Fruit fly (Drosophila melanogaster) whole organism, embryonic: ENCODE results near the gene ph-d.

Source experiments
- Aef1 ChIP-seq: fragments of 200-800 bp; sonication (Bioruptor generic); IDR thresholded peaks from 3 replicates; pipeline ENCODE4 v1.3.6; 2022; ENCODE audit warnings: missing biosample characterization, missing genetic modification characterization
- Bgb ChIP-seq: fragments of 200-800 bp; sonication (Bioruptor generic); IDR thresholded peaks from 2 replicates; pipeline ENCODE4 v1.3.6; 2022; ENCODE audit warnings: missing biosample characterization, missing genetic modification characterization; ENCODE audit not compliant: partially characterized antibody
- CG1024 ChIP-seq: fragments of 200-800 bp; sonication (Bioruptor generic); IDR thresholded peaks from 2 replicates; pipeline ENCODE4 v1.3.6; 2022; ENCODE audit warnings: missing biosample characterization, missing genetic modification characterization
- CG10462 ChIP-seq: fragments of 200-800 bp; sonication (Bioruptor generic); optimal IDR thresholded peaks from 2 replicates; lab custom pipeline; 2016; ENCODE audit warnings: missing biosample characterization, missing genetic modification characterization
- CG12219 ChIP-seq: fragments of 200-800 bp; sonication (Bioruptor generic); optimal IDR thresholded peaks from 3 replicates; lab custom pipeline; 2018; ENCODE audit warnings: missing biosample characterization, mild to moderate bottlenecking, missing genetic modification characterization
- CG13775 ChIP-seq: fragments of 200-800 bp; sonication (Bioruptor generic); optimal IDR thresholded peaks from 3 replicates; lab custom pipeline; 2017; ENCODE audit warnings: missing biosample characterization, mild to moderate bottlenecking, missing genetic modification characterization
- CG14014 ChIP-seq: fragments of 200-800 bp; sonication (Bioruptor generic); IDR thresholded peaks from 2 replicates; pipeline ENCODE4 v1.3.6; 2022; ENCODE audit warnings: missing biosample characterization, missing genetic modification characterization
- CG15601 ChIP-seq: fragments of 200-800 bp; sonication (Bioruptor generic); optimal IDR thresholded peaks from 3 replicates; lab custom pipeline; 2019; ENCODE audit warnings: missing biosample characterization, mild to moderate bottlenecking, missing genetic modification characterization, moderate library complexity
- CG17186 ChIP-seq: fragments of 200-800 bp; sonication (Bioruptor generic); optimal IDR thresholded peaks from 3 replicates; lab custom pipeline; 2017; ENCODE audit warnings: missing biosample characterization, missing genetic modification reagents, missing genetic modification characterization
- CG17385 ChIP-seq: fragments of 200-800 bp; sonication (Bioruptor generic); optimal IDR thresholded peaks from 3 replicates; lab custom pipeline; 2018; ENCODE audit warnings: missing biosample characterization, mild to moderate bottlenecking, missing genetic modification characterization
- CG17568 ChIP-seq: fragments of 200-800 bp; sonication (Bioruptor generic); optimal IDR thresholded peaks from 2 replicates; lab custom pipeline; 2018; ENCODE audit warnings: missing biosample characterization, mild to moderate bottlenecking, missing genetic modification characterization, moderate library complexity
- CG18476 ChIP-seq: fragments of 200-800 bp; sonication (Bioruptor generic); optimal IDR thresholded peaks from 2 replicates; lab custom pipeline; 2016; ENCODE audit warnings: missing biosample characterization, mild to moderate bottlenecking, missing genetic modification characterization
- CG31365 ChIP-seq: fragments of 200-800 bp; sonication (Bioruptor generic); optimal IDR thresholded peaks from 2 replicates; lab custom pipeline; 2018; ENCODE audit warnings: missing biosample characterization, mild to moderate bottlenecking, missing genetic modification characterization
- CG31388 ChIP-seq: fragments of 200-800 bp; sonication (Bioruptor generic); optimal IDR thresholded peaks from 2 replicates; lab custom pipeline; 2016; ENCODE audit warnings: missing biosample characterization, missing genetic modification characterization
- CG3847 ChIP-seq: fragments of 200-800 bp; sonication (Bioruptor generic); IDR thresholded peaks from 2 replicates; pipeline ENCODE4 v1.3.6; 2022; ENCODE audit warnings: missing biosample characterization, missing genetic modification characterization
- CG4617 ChIP-seq: fragments of 200-800 bp; sonication (Bioruptor generic); optimal IDR thresholded peaks from 3 replicates; lab custom pipeline; 2016; ENCODE audit warnings: missing biosample characterization, missing genetic modification characterization, borderline replicate concordance
- CG4820 ChIP-seq: fragments of 200-800 bp; sonication (Bioruptor generic); optimal IDR thresholded peaks from 3 replicates; lab custom pipeline; 2016; ENCODE audit warnings: missing biosample characterization, missing genetic modification characterization
- CG7786 ChIP-seq: fragments of 200-800 bp; sonication (Bioruptor generic); optimal IDR thresholded peaks from 2 replicates; lab custom pipeline; 2016; ENCODE audit warnings: missing biosample characterization, missing genetic modification characterization
- CG8765 ChIP-seq: fragments of 200-800 bp; sonication (Bioruptor generic); IDR thresholded peaks from 2 replicates; pipeline ENCODE4 v1.3.6; 2022; ENCODE audit warnings: missing biosample characterization, missing genetic modification characterization
- CG9215 ChIP-seq: fragments of 200-800 bp; sonication (Bioruptor generic); IDR thresholded peaks from 2 replicates; pipeline ENCODE4 v1.3.6; 2022; ENCODE audit warnings: missing biosample characterization, missing genetic modification characterization
- CG9609 ChIP-seq: fragments of 200-800 bp; sonication (Bioruptor generic); optimal IDR thresholded peaks from 3 replicates; lab custom pipeline; 2016; ENCODE audit warnings: missing biosample characterization, missing genetic modification characterization
- CG9817 ChIP-seq: fragments of 200-800 bp; sonication (Bioruptor generic); optimal IDR thresholded peaks from 2 replicates; lab custom pipeline; 2018; ENCODE audit warnings: missing biosample characterization, mild to moderate bottlenecking, missing genetic modification characterization, moderate library complexity
- E2f2 ChIP-seq: fragments of 200-800 bp; sonication (Bioruptor generic); IDR thresholded peaks from 2 replicates; pipeline ENCODE4 v1.3.6; 2022; ENCODE audit warnings: missing biosample characterization, missing genetic modification characterization
- HmgZ ChIP-seq: fragments of 200-800 bp; sonication (Bioruptor generic); optimal IDR thresholded peaks from 2 replicates; lab custom pipeline; 2018; ENCODE audit warnings: missing biosample characterization, mild to moderate bottlenecking, missing genetic modification characterization
- Hr3 ChIP-seq: fragments of 200-800 bp; sonication (Bioruptor generic); optimal IDR thresholded peaks from 3 replicates; lab custom pipeline; 2016; ENCODE audit warnings: missing biosample characterization, missing genetic modification characterization
- Hsf ChIP-seq: fragments of 200-800 bp; sonication (Bioruptor generic); optimal IDR thresholded peaks from 3 replicates; lab custom pipeline; 2016; ENCODE audit warnings: missing biosample characterization, missing genetic modification characterization
- MESR4 ChIP-seq: fragments of 200-800 bp; sonication (Bioruptor generic); optimal IDR thresholded peaks from 2 replicates; lab custom pipeline; 2018; ENCODE audit warnings: missing biosample characterization, mild to moderate bottlenecking, missing genetic modification characterization, moderate library complexity
- Max ChIP-seq: fragments of 200-800 bp; sonication (Bioruptor generic); optimal IDR thresholded peaks from 2 replicates; lab custom pipeline; 2016; ENCODE audit warnings: missing biosample characterization, mild to moderate bottlenecking, missing genetic modification characterization
- Meics ChIP-seq: fragments of 200-800 bp; sonication (Bioruptor generic); optimal IDR thresholded peaks from 2 replicates; lab custom pipeline; 2017; ENCODE audit warnings: missing biosample characterization, mild to moderate bottlenecking, missing genetic modification characterization
- NK7.1 ChIP-seq: fragments of 200-800 bp; sonication (Bioruptor generic); optimal IDR thresholded peaks from 3 replicates; lab custom pipeline; 2016; ENCODE audit warnings: missing biosample characterization, missing genetic modification characterization
- Six4 ChIP-seq: fragments of 200-800 bp; sonication (Bioruptor generic); optimal IDR thresholded peaks from 2 replicates; lab custom pipeline; 2016; ENCODE audit warnings: missing biosample characterization, missing genetic modification characterization
- Xbp1 ChIP-seq: fragments of 200-800 bp; sonication (Bioruptor generic); optimal IDR thresholded peaks from 3 replicates; lab custom pipeline; 2016; ENCODE audit warnings: missing biosample characterization, mild to moderate bottlenecking, missing genetic modification characterization
- ab ChIP-seq: fragments of 200-800 bp; sonication (Bioruptor generic); optimal IDR thresholded peaks from 2 replicates; lab custom pipeline; 2016; ENCODE audit warnings: missing biosample characterization, missing genetic modification characterization
- al ChIP-seq: fragments of 200-800 bp; sonication (Bioruptor generic); IDR thresholded peaks from 2 replicates; pipeline ENCODE4 v1.3.6; 2022; ENCODE audit warnings: missing biosample characterization, missing genetic modification characterization
- ap ChIP-seq: fragments of 200-800 bp; sonication (Bioruptor generic); IDR thresholded peaks from 2 replicates; pipeline ENCODE4 v1.3.6; 2022; ENCODE audit warnings: missing biosample characterization, missing genetic modification characterization
- bcd ChIP-seq: fragments of 200-800 bp; sonication (Bioruptor generic); optimal IDR thresholded peaks from 2 replicates; lab custom pipeline; 2017; ENCODE audit warnings: missing biosample characterization, mild to moderate bottlenecking, missing genetic modification characterization
- cas ChIP-seq: fragments of 200-800 bp; sonication (Bioruptor generic); IDR thresholded peaks from 2 replicates; pipeline ENCODE4 v1.3.6; 2022; ENCODE audit warnings: missing biosample characterization, missing genetic modification characterization
- chif ChIP-seq, 2 experiments: fragments of 200-800 bp; sonication (Bioruptor generic); optimal IDR thresholded peaks; 3 replicates each; lab custom pipeline; 2016; ENCODE audit warnings: missing biosample characterization in 2 of 2, missing genetic modification characterization in 2 of 2
- chinmo ChIP-seq: fragments of 200-800 bp; sonication (Bioruptor generic); IDR thresholded peaks from 4 replicates; pipeline ENCODE4 v1.3.6; 2022; ENCODE audit warnings: missing biosample characterization, missing genetic modification characterization; ENCODE audit not compliant: partially characterized antibody
- chm ChIP-seq: fragments of 200-800 bp; sonication (Bioruptor generic); IDR thresholded peaks from 2 replicates; pipeline ENCODE4 v1.3.6; 2022; ENCODE audit warnings: missing biosample characterization, missing genetic modification characterization
- chn ChIP-seq: fragments of 200-800 bp; sonication (Bioruptor generic); optimal IDR thresholded peaks from 2 replicates; lab custom pipeline; 2016; ENCODE audit warnings: missing biosample characterization, missing genetic modification characterization
- crol ChIP-seq: fragments of 200-800 bp; sonication (Bioruptor generic); IDR thresholded peaks from 2 replicates; pipeline ENCODE4 v1.3.6; 2022; ENCODE audit warnings: missing biosample characterization, missing genetic modification characterization
- dati ChIP-seq: fragments of 200-800 bp; sonication (Bioruptor generic); IDR thresholded peaks from 2 replicates; pipeline ENCODE4 v1.3.6; 2022; ENCODE audit warnings: missing biosample characterization, missing genetic modification characterization
- ems ChIP-seq: fragments of 200-800 bp; sonication (Bioruptor generic); optimal IDR thresholded peaks from 3 replicates; lab custom pipeline; 2016; ENCODE audit warnings: missing biosample characterization, missing genetic modification characterization
- ind ChIP-seq: fragments of 200-800 bp; sonication (Bioruptor generic); optimal IDR thresholded peaks from 3 replicates; lab custom pipeline; 2016; ENCODE audit warnings: missing biosample characterization, missing genetic modification characterization
- jing ChIP-seq: fragments of 200-800 bp; sonication (Bioruptor generic); optimal IDR thresholded peaks from 2 replicates; lab custom pipeline; 2018; ENCODE audit warnings: missing biosample characterization, mild to moderate bottlenecking, missing genetic modification characterization
- lilli ChIP-seq: fragments of 200-800 bp; sonication (Bioruptor generic); optimal IDR thresholded peaks from 3 replicates; lab custom pipeline; 2016; ENCODE audit warnings: missing biosample characterization, missing genetic modification characterization
- lola ChIP-seq, 3 experiments: fragments of >200 bp in 2 of 3; fragments of 200-800 bp in 1 of 3; sonication (Bioruptor generic) in 1 of 3; optimal IDR thresholded peaks; 2 replicates each; lab custom pipeline; 2017 to 2019; ENCODE audit warnings: missing biosample characterization in 3 of 3, missing genetic modification characterization in 3 of 3, mild to moderate bottlenecking in 1 of 3, moderate library complexity in 1 of 3
- ro ChIP-seq: fragments of 200-800 bp; sonication (Bioruptor generic); IDR thresholded peaks from 2 replicates; pipeline ENCODE4 v1.3.6; 2022; ENCODE audit warnings: missing biosample characterization, missing genetic modification characterization
- sima ChIP-seq: fragments of 200-800 bp; sonication (Bioruptor generic); optimal IDR thresholded peaks from 2 replicates; lab custom pipeline; 2016; ENCODE audit warnings: missing biosample characterization, missing genetic modification characterization
- trem ChIP-seq: fragments of 200-800 bp; optimal IDR thresholded peaks from 3 replicates; lab custom pipeline; 2019; ENCODE audit warnings: missing biosample characterization, mild to moderate bottlenecking, missing genetic modification characterization, moderate library complexity
- zf30C ChIP-seq: fragments of 200-800 bp; sonication (Bioruptor generic); optimal IDR thresholded peaks from 3 replicates; lab custom pipeline; 2018; ENCODE audit warnings: missing biosample characterization, mild to moderate bottlenecking, missing genetic modification characterization

ph-d gene

dm6 chrX:2083109-2083508 is 40.0 kb downstream of the ph-d start (continued):
- TF ChIP-seq CG1024 (GFP tag; lab: Robert Waterston, UW) (no peak), bcd (peak; percentile 50), sima (GFP tag; lab: Kevin White, UChicago) (no peak), CG4820 (GFP tag; lab: Kevin White, UChicago) (no peak), CG18476 (GFP tag; lab: Kevin White, UChicago) (no peak), Hr3 (GFP tag; lab: Kevin White, UChicago) (no peak), ab (GFP tag; lab: Kevin White, UChicago) (peak; percentile 59), ind (peak; percentile 67), lola (GFP tag; optimal IDR thresholded peaks at IDR 0.05; lab: Kevin White, UChicago) (no peak), crol (GFP tag; lab: Robert Waterston, UW) (no peak), CG10462 (no peak), CG15601 (no peak), al (GFP tag; lab: Robert Waterston, UW) (peak; percentile 78), CG3847 (GFP tag; lab: Robert Waterston, UW) (peak; percentile 68), Xbp1 (GFP tag; lab: Kevin White, UChicago) (peak; percentile 32), ems (GFP tag; lab: Kevin White, UChicago) (no peak), CG9817 (tag; lab: Kevin White, UChicago) (peak; percentile 82), CG9215 (GFP tag; lab: Robert Waterston, UW) (peak; percentile 79), trem (no peak), Aef1 (GFP tag; lab: Robert Waterston, UW) (peak; percentile 53; the same call in 2 of the 3 replicates), CG4617 (GFP tag; lab: Kevin White, UChicago) (no peak), CG31365 (tag; lab: Kevin White, UChicago) (no peak), CG14014 (peak; percentile 43; the same call in 1 of the 2 replicates), CG17385 (GFP tag; lab: Kevin White, UChicago) (peak; percentile 33), ap (GFP tag; lab: Robert Waterston, UW) (peak; percentile 26; the same call in 1 of the 2 replicates), CG9609 (GFP tag; lab: Kevin White, UChicago) (peak; percentile 39), cas (no peak), Bgb (GFP tag; lab: Robert Waterston, UW) (no peak), CG8765 (peak; percentile 42; the same call in 1 of the 2 replicates), Hsf (GFP tag; lab: Kevin White, UChicago) (peak; percentile 50), CG13775 (GFP tag; lab: Kevin White, UChicago) (peak; percentile 43), chm (peak; percentile 10; the same call in 1 of the 2 replicates), Max (GFP tag; lab: Kevin White, UChicago) (no peak), lilli (GFP tag; lab: Kevin White, UChicago) (peak; percentile 80), CG17186 (GFP tag; lab: Kevin White, UChicago) (no peak), zf30C (GFP tag; lab: Kevin White, UChicago) (no peak), jing (GFP tag; lab: Kevin White, UChicago) (no peak), chinmo (no peak), NK7.1 (GFP tag; lab: Kevin White, UChicago) (no peak), E2f2 (GFP tag; lab: Robert Waterston, UW) (no peak; the same call in 1 of the 2 replicates), CG17568 (GFP tag; lab: Kevin White, UChicago) (no peak), dati (GFP tag; lab: Robert Waterston, UW) (0 out of 2 replicates have a peak, but pooled peaks have one; percentile 20), ro (GFP tag; lab: Robert Waterston, UW) (no peak), chn (GFP tag; lab: Kevin White, UChicago) (peak; percentile 39), CG31388 (GFP tag; lab: Kevin White, UChicago) (no peak), Meics (peak; percentile 65), CG12219 (GFP tag; lab: Kevin White, UChicago) (peak; percentile 14), MESR4 (no peak), Six4 (GFP tag; lab: Kevin White, UChicago) (no peak), chif (GFP tag; optimal IDR thresholded peaks at IDR 0.05; lab: Kevin White, UChicago) (peak; percentile 19 to 26), CG7786 (GFP tag; lab: Kevin White, UChicago) (peak; percentile 72), HmgZ (tag; lab: Kevin White, UChicago) (peak; percentile 39)
